Fruit fly (Drosophila melanogaster) whole organism, embryonic: ENCODE results near the gene PIP82.

Experiments
- CG5180 ChIP-seq: fragments of 200-800 bp; sonication (Bioruptor generic); optimal IDR thresholded peaks from 3 replicates; lab custom pipeline; 2017; ENCODE audit warnings: missing biosample characterization, missing genetic modification characterization, mild to moderate bottlenecking, moderate library complexity, missing genetic modification reagents
- crc ChIP-seq: fragments of 200-800 bp; sonication (Bioruptor generic); optimal IDR thresholded peaks from 2 replicates; lab custom pipeline; 2016; ENCODE audit warnings: missing biosample characterization, missing genetic modification characterization
- kay ChIP-seq: fragments of 200-800 bp; sonication (Bioruptor generic); optimal IDR thresholded peaks from 2 replicates; lab custom pipeline; 2016; ENCODE audit warnings: missing biosample characterization, missing genetic modification characterization

PIP82 gene

dm6 chrX:8475657-8476056, 53.8 kb downstream of the PIP82 start:
- TF ChIP-seq crc (GFP tag; lab: Kevin White, UChicago) = no peak
- no peak for TF ChIP-seq kay (GFP tag; lab: Kevin White, UChicago)
- TF ChIP-seq CG5180 (GFP tag; lab: Kevin White, UChicago) = peak; percentile 29
